Fruit fly (Drosophila melanogaster): Measurements from ENCODE around the gene eRF3.

DNA sequence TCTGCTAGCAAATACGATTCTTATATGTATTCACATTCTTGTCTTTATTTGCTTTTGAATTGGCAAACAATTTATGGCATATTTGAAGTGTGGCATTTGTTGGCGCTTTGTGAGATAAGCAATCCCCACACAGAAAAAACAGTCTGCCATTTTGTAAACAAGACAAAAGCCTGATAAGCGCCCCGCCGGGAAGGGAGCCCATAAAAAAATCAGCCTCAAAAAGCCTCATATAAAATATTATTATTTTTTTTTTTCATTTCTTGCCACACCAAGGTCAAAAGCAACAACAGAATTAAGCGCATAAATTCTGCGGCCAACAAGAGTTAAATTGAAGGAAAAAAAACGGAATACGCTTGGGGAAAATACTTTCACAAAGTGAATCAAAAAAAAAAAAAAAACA, 41.1 kb downstream of the eRF3 start:
- TF ChIP-seq kay (GFP tag; optimal IDR thresholded peaks at IDR 0.05): no peak
- no peak for TF ChIP-seq oc (tag; optimal IDR thresholded peaks at IDR 0.05)
- TF ChIP-seq Hr51 (GFP tag; optimal IDR thresholded peaks at IDR 0.05): peak in 1 of 2 experiments; percentile 16
- no peak for TF ChIP-seq ara (GFP tag; IDR thresholded peaks at IDR 0.05)
- TF ChIP-seq Stat92E (GFP tag; optimal IDR thresholded peaks at IDR 0.05): no peak
- TF ChIP-seq zfh2 (GFP tag; optimal IDR thresholded peaks at IDR 0.05): no peak
- TF ChIP-seq CG9609 (GFP tag; optimal IDR thresholded peaks at IDR 0.05): no peak
- no peak for TF ChIP-seq CG10565 (GFP tag; optimal IDR thresholded peaks at IDR 0.05)
- peak; percentile 53; the same call in 1 of the 2 replicates for TF ChIP-seq Atf6 (GFP tag; IDR thresholded peaks at IDR 0.05)

Measured in whole organism, embryonic.